Worm (Caenorhabditis elegans) whole organism, L2 larva: ENCODE results near the gene F53B1.9.

ENCODE experiments used
- C34F6.9 ChIP-seq: fragments of 150-350 bp; optimal IDR thresholded peaks from 2 replicates; lab custom pipeline; 2014; ENCODE audit warnings: missing biosample characterization, missing genetic modification characterization
- F13H6.1 ChIP-seq: sonication (generic microtip); optimal IDR thresholded peaks from 2 replicates; lab custom pipeline; 2016; ENCODE audit warnings: missing genetic modification characterization, missing compliant biosample characterization
- R02D3.7 ChIP-seq: fragments of 150-350 bp; optimal IDR thresholded peaks from 2 replicates; lab custom pipeline; 2014; ENCODE audit warnings: missing biosample characterization, missing genetic modification characterization
- ZK546.5 ChIP-seq: sonication (generic microtip); optimal IDR thresholded peaks from 2 replicates; lab custom pipeline; 2017; ENCODE audit warnings: missing biosample characterization, missing genetic modification characterization
- aly-2 ChIP-seq: fragments of 150-350 bp; optimal IDR thresholded peaks from 2 replicates; lab custom pipeline; 2014; ENCODE audit warnings: missing biosample characterization, missing genetic modification characterization
- ama-1 ChIP-seq: fragments of 150-350 bp; optimal IDR thresholded peaks from 2 replicates; lab custom pipeline; 2018; ENCODE audit warnings: inconsistent platforms
- blmp-1 ChIP-seq: sonication (generic microtip); optimal IDR thresholded peaks from 2 replicates; lab custom pipeline; 2017; ENCODE audit warnings: missing genetic modification characterization, mild to moderate bottlenecking, missing compliant biosample characterization, antibody characterized with exemption, moderate library complexity; ENCODE audit not compliant: insufficient read depth
- ceh-16 ChIP-seq: fragments of 150-350 bp; optimal IDR thresholded peaks from 2 replicates; lab custom pipeline; 2014; ENCODE audit warnings: missing biosample characterization, missing genetic modification characterization
- ceh-82 ChIP-seq: fragments of 150-350 bp; optimal IDR thresholded peaks from 2 replicates; lab custom pipeline; 2014; ENCODE audit warnings: missing biosample characterization, missing genetic modification characterization
- dmd-4 ChIP-seq: sonication (generic microtip); optimal IDR thresholded peaks from 2 replicates; lab custom pipeline; 2017; ENCODE audit warnings: missing biosample characterization, missing genetic modification characterization
- egl-27 ChIP-seq: sonication (generic microtip); optimal IDR thresholded peaks from 3 replicates; lab custom pipeline; 2017; ENCODE audit warnings: missing biosample characterization, missing genetic modification reagents, missing genetic modification characterization
- elt-1 ChIP-seq: fragments of 150-350 bp; optimal IDR thresholded peaks from 2 replicates; lab custom pipeline; 2014; ENCODE audit warnings: missing biosample characterization, missing genetic modification characterization
- elt-3 ChIP-seq: sonication (generic microtip); optimal IDR thresholded peaks from 2 replicates; lab custom pipeline; 2017; ENCODE audit warnings: missing biosample characterization, missing genetic modification characterization
- fos-1 ChIP-seq: fragments of 150-350 bp; optimal IDR thresholded peaks from 2 replicates; lab custom pipeline; 2014; ENCODE audit warnings: missing biosample characterization, missing genetic modification characterization
- gmeb-1 ChIP-seq: fragments of 150-350 bp; optimal IDR thresholded peaks from 2 replicates; lab custom pipeline; 2014; ENCODE audit warnings: missing biosample characterization, missing genetic modification characterization
- lin-11 ChIP-seq: fragments of 150-350 bp; sonication (generic microtip); optimal IDR thresholded peaks from 2 replicates; lab custom pipeline; 2014; ENCODE audit warnings: missing biosample characterization, missing genetic modification characterization, inconsistent platforms, mixed read lengths
- lin-13 ChIP-seq: fragments of 150-350 bp; optimal IDR thresholded peaks from 2 replicates; lab custom pipeline; 2014; ENCODE audit warnings: missing biosample characterization, missing genetic modification reagents, missing genetic modification characterization
- lin-39 ChIP-seq: fragments of 150-350 bp; optimal IDR thresholded peaks from 2 replicates; lab custom pipeline; 2014; ENCODE audit warnings: missing biosample characterization, missing genetic modification reagents, missing genetic modification characterization
- lsy-2 ChIP-seq, 2 experiments: fragments of 150-350 bp in 1 of 2; sonication (generic microtip) in 1 of 2; optimal IDR thresholded peaks; 2 replicates each; lab custom pipeline; 2014 to 2017; ENCODE audit warnings: missing biosample characterization in 2 of 2, missing genetic modification characterization in 2 of 2
- mbf-1 ChIP-seq: sonication (generic microtip); optimal IDR thresholded peaks from 2 replicates; lab custom pipeline; 2017; ENCODE audit warnings: missing biosample characterization, missing genetic modification characterization
- mdl-1 ChIP-seq, 2 experiments: fragments of 150-350 bp in 1 of 2; sonication (generic microtip) in 1 of 2; optimal IDR thresholded peaks; 2 replicates each; lab custom pipeline; 2017; ENCODE audit warnings: missing biosample characterization in 2 of 2, missing genetic modification characterization in 2 of 2
- nhr-10 ChIP-seq: sonication (generic microtip); optimal IDR thresholded peaks from 2 replicates; lab custom pipeline; 2017; ENCODE audit warnings: missing biosample characterization, missing genetic modification characterization
- nhr-11 ChIP-seq: fragments of 150-350 bp; optimal IDR thresholded peaks from 2 replicates; lab custom pipeline; 2014; ENCODE audit warnings: missing biosample characterization, missing genetic modification characterization
- nhr-12 ChIP-seq: fragments of 150-350 bp; optimal IDR thresholded peaks from 2 replicates; lab custom pipeline; 2014; ENCODE audit warnings: missing biosample characterization, missing genetic modification characterization
- nhr-129 ChIP-seq: fragments of 150-350 bp; optimal IDR thresholded peaks from 2 replicates; lab custom pipeline; 2014; ENCODE audit warnings: missing biosample characterization, missing genetic modification characterization
- nhr-21 ChIP-seq: fragments of 150-350 bp; optimal IDR thresholded peaks from 2 replicates; lab custom pipeline; 2014; ENCODE audit warnings: missing biosample characterization, missing genetic modification characterization
- nhr-237 ChIP-seq: fragments of 150-350 bp; optimal IDR thresholded peaks from 2 replicates; lab custom pipeline; 2014; ENCODE audit warnings: missing biosample characterization, missing genetic modification characterization
- nhr-25 ChIP-seq: fragments of 150-350 bp; sonication (generic microtip); optimal IDR thresholded peaks from 3 replicates; lab custom pipeline; 2014; ENCODE audit warnings: missing biosample characterization, missing genetic modification characterization
- nhr-6 ChIP-seq: fragments of 150-350 bp; optimal IDR thresholded peaks from 2 replicates; lab custom pipeline; 2014; ENCODE audit warnings: missing biosample characterization, missing genetic modification characterization
- sem-4 ChIP-seq: fragments of 150-350 bp; optimal IDR thresholded peaks from 2 replicates; lab custom pipeline; 2014; ENCODE audit warnings: missing biosample characterization, missing genetic modification reagents, missing genetic modification characterization
- skn-1 ChIP-seq: sonication (generic microtip); optimal IDR thresholded peaks from 2 replicates; lab custom pipeline; 2017; ENCODE audit warnings: missing biosample characterization, missing genetic modification characterization
- sma-9 ChIP-seq, 2 experiments: fragments of 150-350 bp in 1 of 2; sonication (generic microtip) in 1 of 2; optimal IDR thresholded peaks; 2 replicates each; lab custom pipeline; 2014 to 2016; ENCODE audit warnings: missing genetic modification characterization in 2 of 2, mild to moderate bottlenecking in 1 of 2, missing biosample characterization in 1 of 2, missing compliant biosample characterization in 1 of 2, missing genetic modification reagents in 1 of 2, moderate library complexity in 1 of 2
- snpc-4 ChIP-seq: fragments of 150-350 bp; optimal IDR thresholded peaks from 2 replicates; lab custom pipeline; 2014; ENCODE audit warnings: missing biosample characterization, missing genetic modification characterization
- unc-62 ChIP-seq: fragments of 150-350 bp; optimal IDR thresholded peaks from 2 replicates; lab custom pipeline; 2014; ENCODE audit warnings: missing biosample characterization, missing genetic modification reagents, missing genetic modification characterization
- ztf-1 ChIP-seq: fragments of 200-800 bp; sonication (Bioruptor generic); conservative IDR thresholded peaks from 2 replicates; pipeline ENCODE4 v1.3.6; 2022; ENCODE audit warnings: missing genetic modification characterization, missing compliant biosample characterization
- ztf-11 ChIP-seq: sonication (generic microtip); optimal IDR thresholded peaks from 2 replicates; lab custom pipeline; 2017; ENCODE audit warnings: missing biosample characterization, missing genetic modification characterization
- ztf-4 ChIP-seq: fragments of 150-350 bp; optimal IDR thresholded peaks from 2 replicates; lab custom pipeline; 2014; ENCODE audit warnings: missing biosample characterization, missing genetic modification characterization

Gene F53B1.9

ce11 chrX:2120961-2121360 lies 10.7 kb downstream of the F53B1.9 start, which contains the start of gene gpa-5:
gpa-5 (minus strand) TSS chrX:2121061.
- TF ChIP-seq lin-39 (no peak), nhr-6 (tag; lab: Kevin White, UChicago) (no peak), egl-27 (tag; lab: Kevin White, UChicago) (no peak), ztf-1 (no peak), lin-11 (no peak), nhr-129 (tag; lab: Kevin White, UChicago) (no peak), nhr-21 (no peak), nhr-237 (tag; lab: Kevin White, UChicago) (no peak), ceh-82 (tag; lab: Kevin White, UChicago) (no peak), sma-9 (GFP tag; optimal IDR thresholded peaks at IDR 0.05; lab: Kevin White, UChicago) (no peak), sma-9 (tag; optimal IDR thresholded peaks at IDR 0.05; lab: Kevin White, UChicago) (no peak), ceh-16 (no peak), lsy-2 (tag; optimal IDR thresholded peaks at IDR 0.05; lab: Kevin White, UChicago) (no peak), ama-1 (no peak), snpc-4 (tag; lab: Kevin White, UChicago) (no peak), elt-1 (tag; lab: Kevin White, UChicago) (no peak), nhr-25 (tag; lab: Kevin White, UChicago) (no peak), elt-3 (tag; lab: Kevin White, UChicago) (no peak)

DNA sequence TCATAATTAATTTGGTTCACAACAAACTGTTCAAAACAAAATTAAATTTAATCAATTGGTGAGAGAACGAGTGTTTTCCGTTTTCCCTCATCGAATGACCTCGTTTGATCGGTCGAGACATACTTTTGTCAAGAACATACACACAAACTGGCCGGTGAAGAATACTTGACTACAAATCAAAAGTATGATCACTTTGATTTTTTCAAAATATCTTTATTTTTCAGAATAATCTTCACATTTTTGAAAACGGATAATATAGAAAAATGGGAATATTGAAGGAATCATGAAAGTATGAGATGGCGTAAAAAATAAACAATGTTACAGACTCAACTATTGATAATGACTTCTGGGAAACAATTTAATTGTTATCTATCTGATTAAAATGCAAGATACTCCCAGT lies 13.5 kb downstream of the F53B1.9 start, which contains the start of gene swip-10:
Gene swip-10, minus strand, starts transcription at position 101 of the 400 bp plus-strand sequence.
- no peak for TF ChIP-seq ZK546.5 (tag; lab: Kevin White, UChicago)
- TF ChIP-seq nhr-25 (tag; lab: Kevin White, UChicago): no peak
- no peak for TF ChIP-seq nhr-11 (tag; lab: Kevin White, UChicago)
- TF ChIP-seq lin-13 (GFP tag; lab: Kevin White, UChicago): no peak

ce11 chrX:2116304-2116867 lies 15.3 kb downstream of the F53B1.9 start:
- TF ChIP-seq unc-62 (GFP tag; lab: Kevin White, UChicago) (no peak), nhr-25 (tag; lab: Kevin White, UChicago) (peak; percentile 31), mdl-1 (tag; optimal IDR thresholded peaks at IDR 0.05; lab: Kevin White, UChicago) (peak in 1 of 2 experiments; percentile 12), egl-27 (tag; lab: Kevin White, UChicago) (no peak), nhr-21 (peak; percentile 64), sem-4 (tag; lab: Kevin White, UChicago) (peak; percentile 23), skn-1 (tag; lab: Kevin White, UChicago) (no peak)

ce11 chrX:2114171-2114570 lies 17.5 kb downstream of the F53B1.9 start:
- TF ChIP-seq snpc-4 (tag; lab: Kevin White, UChicago) (no peak), ceh-82 (tag; lab: Kevin White, UChicago) (no peak), ztf-4 (tag; lab: Kevin White, UChicago) (no peak), mbf-1 (tag; lab: Kevin White, UChicago) (no peak), gmeb-1 (no peak), blmp-1 (tag; lab: Kevin White, UChicago) (no peak), unc-62 (GFP tag; lab: Kevin White, UChicago) (no peak), egl-27 (tag; lab: Kevin White, UChicago) (no peak), dmd-4 (no peak), sma-9 (GFP tag; optimal IDR thresholded peaks at IDR 0.05; lab: Kevin White, UChicago) (no peak), sma-9 (tag; optimal IDR thresholded peaks at IDR 0.05; lab: Kevin White, UChicago) (no peak), lin-13 (GFP tag; lab: Kevin White, UChicago) (no peak), C34F6.9 (tag; lab: Kevin White, UChicago) (no peak), lsy-2 (tag; optimal IDR thresholded peaks at IDR 0.05; lab: Kevin White, UChicago) (no peak), elt-1 (tag; lab: Kevin White, UChicago) (no peak), aly-2 (no peak), nhr-237 (tag; lab: Kevin White, UChicago) (no peak), ama-1 (no peak), ceh-16 (no peak)

DNA sequence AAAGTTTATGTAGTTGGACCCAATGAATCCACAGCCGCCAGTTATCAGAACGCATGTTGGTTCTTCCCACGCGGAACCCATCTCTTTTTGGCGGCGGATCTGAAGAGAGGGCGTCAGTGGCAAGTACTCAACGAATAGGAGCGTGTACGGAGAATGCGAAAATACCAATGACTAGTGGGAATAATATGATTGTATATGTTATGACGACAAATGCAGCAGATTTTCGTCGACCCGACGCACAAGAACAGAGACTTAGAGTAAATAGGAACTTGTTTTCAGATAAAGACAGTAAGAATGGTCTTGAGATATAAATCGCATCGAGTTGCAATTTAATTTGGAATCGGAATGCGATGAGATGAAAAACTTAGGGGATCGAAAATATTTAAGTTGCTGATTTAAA lies 18.6 kb downstream of the F53B1.9 start, which contains the start of gene bus-5:
Gene bus-5, minus strand, starts transcription at position 101 of the 400 bp plus-strand sequence.
- TF ChIP-seq mdl-1 (tag; optimal IDR thresholded peaks at IDR 0.05; lab: Kevin White, UChicago): no peak
- TF ChIP-seq fos-1: no peak
- TF ChIP-seq lin-39: no peak
- no peak for TF ChIP-seq ztf-4 (tag; lab: Kevin White, UChicago)
- no peak for TF ChIP-seq nhr-10
- TF ChIP-seq R02D3.7 (tag; lab: Kevin White, UChicago): no peak
- TF ChIP-seq C34F6.9 (tag; lab: Kevin White, UChicago): no peak
- no peak for TF ChIP-seq mbf-1 (tag; lab: Kevin White, UChicago)
- no peak for TF ChIP-seq F13H6.1 (tag; lab: Kevin White, UChicago)
- TF ChIP-seq ztf-11 (tag; lab: Kevin White, UChicago): no peak
- no peak for TF ChIP-seq ceh-82 (tag; lab: Kevin White, UChicago)
- TF ChIP-seq ama-1: no peak
- no peak for TF ChIP-seq dmd-4
- no peak for TF ChIP-seq nhr-12 (tag; lab: Kevin White, UChicago)
- TF ChIP-seq snpc-4 (tag; lab: Kevin White, UChicago): no peak
- no peak for TF ChIP-seq ztf-1
- no peak for TF ChIP-seq unc-62 (GFP tag; lab: Kevin White, UChicago)
- no peak for TF ChIP-seq nhr-6 (tag; lab: Kevin White, UChicago)
